Worm (Caenorhabditis elegans): ENCODE results near the gene gpch-1.
A peak's percentile ranks its signal among the peaks of the same experiment; 100 is the strongest.

Gene gpch-1

ce11 chrIII:4461337-4461736, 53.0 kb downstream of the gpch-1 start:
- TF ChIP-seq ceh-18 (tag; optimal IDR thresholded peaks at IDR 0.05) = no peak
- peak; percentile 73 for TF ChIP-seq ref-2 (tag; optimal IDR thresholded peaks at IDR 0.05)
- no peak for TF ChIP-seq unc-42 (tag; optimal IDR thresholded peaks at IDR 0.05)

Data from whole organism, late embryonic.